Fruit fly (Drosophila melanogaster) S2 (cell line): ENCODE measurements around the gene MTF-1.

Source experiments
- CG8478 ChIP-seq: fragments of >200 bp; optimal IDR thresholded peaks from 2 replicates; lab custom pipeline; 2018
- CTCF ChIP-seq, 2 experiments: fragments of >200 bp; optimal IDR thresholded peaks; 2 replicates each; lab custom pipeline; 2018

DNA sequence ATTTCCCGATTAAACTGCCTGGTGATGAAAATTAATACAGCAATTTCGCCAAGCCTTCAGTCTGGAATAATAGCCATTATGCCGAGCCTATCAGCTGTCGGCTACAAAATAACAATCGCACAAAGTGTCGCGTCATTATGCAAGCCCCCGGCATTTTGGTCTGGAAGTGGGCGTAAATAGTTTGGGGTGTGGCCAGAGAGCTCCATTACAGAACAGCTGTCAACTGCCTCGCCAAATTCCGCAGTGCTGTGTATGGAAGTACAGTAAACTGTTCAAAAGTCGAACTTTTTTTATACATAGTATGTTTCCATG lies 9.3 kb upstream of the MTF-1 start:
- no peak for TF ChIP-seq CG8478
- no peak for TF ChIP-seq CTCF (optimal IDR thresholded peaks at IDR 0.05; lab: Kevin White, UChicago)
